Fruit fly (Drosophila melanogaster) whole organism, adult: ENCODE measurements around the gene CG14569.

Experiments
- CG1620 ChIP-seq: fragments of 200-800 bp; sonication (Bioruptor generic); optimal IDR thresholded peaks from 2 replicates; lab custom pipeline; 2016; ENCODE audit warnings: missing biosample characterization, missing genetic modification characterization
- CG7045 ChIP-seq: fragments of 200-800 bp; sonication (Bioruptor generic); optimal IDR thresholded peaks from 2 replicates; lab custom pipeline; 2017; ENCODE audit warnings: missing biosample characterization, mild to moderate bottlenecking, missing genetic modification characterization
- CG7101 ChIP-seq: fragments of 200-800 bp; sonication (Bioruptor generic); optimal IDR thresholded peaks from 2 replicates; lab custom pipeline; 2018; ENCODE audit warnings: missing biosample characterization, mild to moderate bottlenecking, missing genetic modification characterization, moderate library complexity
- Crg-1 ChIP-seq: fragments of 200-800 bp; sonication (Bioruptor generic); optimal IDR thresholded peaks from 2 replicates; lab custom pipeline; 2016; ENCODE audit warnings: missing biosample characterization, missing genetic modification characterization
- bab1 ChIP-seq: fragments of 200-800 bp; sonication (Bioruptor generic); optimal IDR thresholded peaks from 3 replicates; lab custom pipeline; 2019; ENCODE audit warnings: missing biosample characterization, mild to moderate bottlenecking, missing genetic modification characterization, moderate library complexity
- cic ChIP-seq: fragments of 200-800 bp; sonication (Bioruptor generic); optimal IDR thresholded peaks from 2 replicates; lab custom pipeline; 2017; ENCODE audit warnings: missing biosample characterization, mild to moderate bottlenecking, missing genetic modification characterization, moderate library complexity
- ovo ChIP-seq: fragments of 200-800 bp; sonication (Bioruptor generic); optimal IDR thresholded peaks from 2 replicates; lab custom pipeline; 2016; ENCODE audit warnings: missing biosample characterization, missing genetic modification characterization
- tj ChIP-seq: fragments of 200-800 bp; sonication (Bioruptor generic); optimal IDR thresholded peaks from 3 replicates; lab custom pipeline; 2017; ENCODE audit warnings: missing biosample characterization, mild to moderate bottlenecking, missing genetic modification characterization, moderate library complexity

DNA sequence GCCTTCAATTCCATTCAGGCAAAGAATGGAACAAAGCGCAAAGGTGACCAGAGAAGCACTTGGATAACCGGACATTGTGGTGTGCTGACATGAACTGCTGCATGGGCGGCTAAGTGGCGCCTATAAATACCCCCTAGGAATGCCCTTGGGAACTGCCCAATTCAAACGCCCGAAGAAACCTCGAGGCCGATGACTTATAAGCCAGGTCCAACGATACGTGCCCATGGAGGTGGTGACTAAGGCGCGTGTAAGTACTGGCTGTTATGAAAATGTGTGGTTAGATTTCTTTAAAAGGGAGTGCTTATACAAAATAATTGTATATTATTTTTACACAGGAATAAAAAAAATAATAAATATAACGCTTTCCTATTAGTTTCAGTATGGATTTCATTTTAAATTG, 996 bp downstream of the CG14569 start, which contains the start of gene CG14570:
- no peak for TF ChIP-seq bab1 (GFP tag; lab: Kevin White, UChicago)
- TF ChIP-seq CG1620 (GFP tag; lab: Kevin White, UChicago): no peak
- TF ChIP-seq cic (GFP tag; lab: Kevin White, UChicago): no peak
- TF ChIP-seq Crg-1 (GFP tag; lab: Kevin White, UChicago): no peak
- no peak for TF ChIP-seq CG7101 (tag; lab: Kevin White, UChicago)
- no peak for TF ChIP-seq ovo (GFP tag; lab: Kevin White, UChicago)
- no peak for TF ChIP-seq CG7045 (GFP tag; lab: Kevin White, UChicago)
- TF ChIP-seq tj: no peak
